Fruit fly (Drosophila melanogaster): ENCODE measurements around the gene Hn.

DNA sequence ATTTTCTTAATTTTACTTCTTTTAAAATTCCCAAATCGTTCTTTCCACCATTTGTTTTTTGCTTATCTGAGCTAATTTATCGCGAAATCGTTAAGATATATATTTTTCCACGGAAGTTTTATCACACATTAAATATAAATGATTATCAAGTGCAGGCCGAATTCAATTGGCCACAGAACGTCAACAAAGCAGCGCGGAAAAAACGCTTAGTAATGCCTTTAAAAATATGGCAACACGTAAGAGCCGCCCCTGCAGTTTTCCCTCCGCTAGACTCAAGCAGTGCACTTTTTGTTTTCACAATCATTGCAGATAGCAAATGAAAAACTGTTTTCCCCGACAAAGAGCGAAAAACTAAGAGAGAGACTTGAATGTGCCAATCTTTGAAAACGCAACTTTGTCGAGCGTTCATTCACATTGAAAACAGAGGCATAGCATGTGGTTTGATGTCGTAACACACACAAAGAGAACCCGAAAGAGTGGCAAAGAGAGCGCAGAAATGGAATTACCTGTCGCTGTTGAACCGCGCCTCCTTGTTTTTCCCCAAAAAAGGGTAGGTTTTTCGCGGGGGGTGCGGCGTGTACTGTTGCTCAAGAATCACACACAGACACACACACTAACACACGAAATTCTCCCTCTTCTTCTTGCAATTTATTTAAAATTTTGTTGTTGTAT, 48.4 kb downstream of the Hn start:
- TF ChIP-seq tj (GFP tag; optimal IDR thresholded peaks at IDR 0.05) (peak; percentile 93), kay (GFP tag; ENCODE audit: borderline replicate concordance) (peak; percentile 80), Hr96 (GFP tag; optimal IDR thresholded peaks at IDR 0.05) (no peak), CG33017 (tag; optimal IDR thresholded peaks at IDR 0.05) (no peak), CG7045 (GFP tag; optimal IDR thresholded peaks at IDR 0.05) (no peak), toe (GFP tag; optimal IDR thresholded peaks at IDR 0.05) (no peak), pad (GFP tag; optimal IDR thresholded peaks at IDR 0.05) (no peak), CG1620 (GFP tag; optimal IDR thresholded peaks at IDR 0.05) (no peak), CG5204 (GFP tag; optimal IDR thresholded peaks at IDR 0.05) (no peak), CG12768 (GFP tag; optimal IDR thresholded peaks at IDR 0.05) (no peak), bab1 (GFP tag; optimal IDR thresholded peaks at IDR 0.05) (no peak)
